Fruit fly (Drosophila melanogaster) whole organism, adult: ENCODE results near the gene CG12541.

ENCODE experiments used
- CG14711 ChIP-seq: fragments of 200-800 bp; sonication (Bioruptor generic); optimal IDR thresholded peaks from 2 replicates; lab custom pipeline; 2018; ENCODE audit warnings: missing biosample characterization, mild to moderate bottlenecking, missing genetic modification characterization, moderate library complexity
- Hr96 ChIP-seq: fragments of 200-800 bp; sonication (Bioruptor generic); optimal IDR thresholded peaks from 2 replicates; lab custom pipeline; 2016; ENCODE audit warnings: missing biosample characterization, missing genetic modification characterization

DNA sequence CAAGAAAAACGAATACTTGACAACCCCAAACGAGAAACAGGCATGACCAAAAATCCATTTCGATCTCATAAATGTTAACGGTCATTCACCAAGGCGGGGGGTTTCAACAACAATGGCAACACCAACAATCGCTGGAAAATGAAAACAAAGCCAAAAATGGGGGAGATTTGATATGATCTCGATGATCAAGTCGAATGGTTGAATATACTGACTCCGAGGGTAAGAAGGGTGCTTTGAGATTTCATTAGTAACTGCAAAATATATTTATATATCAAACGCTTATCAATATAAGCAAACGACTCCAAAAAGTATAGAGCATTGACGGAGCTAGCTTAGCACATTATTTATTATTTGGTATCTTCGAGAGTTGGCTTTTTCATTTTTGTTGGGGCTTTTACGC, 75.7 kb downstream of the CG12541 start:
- TF ChIP-seq CG14711 (no peak), Hr96 (GFP tag; lab: Kevin White, UChicago) (no peak)
